Worm (Caenorhabditis elegans): ENCODE results near the gene R102.8.

The R102.8 gene

DNA sequence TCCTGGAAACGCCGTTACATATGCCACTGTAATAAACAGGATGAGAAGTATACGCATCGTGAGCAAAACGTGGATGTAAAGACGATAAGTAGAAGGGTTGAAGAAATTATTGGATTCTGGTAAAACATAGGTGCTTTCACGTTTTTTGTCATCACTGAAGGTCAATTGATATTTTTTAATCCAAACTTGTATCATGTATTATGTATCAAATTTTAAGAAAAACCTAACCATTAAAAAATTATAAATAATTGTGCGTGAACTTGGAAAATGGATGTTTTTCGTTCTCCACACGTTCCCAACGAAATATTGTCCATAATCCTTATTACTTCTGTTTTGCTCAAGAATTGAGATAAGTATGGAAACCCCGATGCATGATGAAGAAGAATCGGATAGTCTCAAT is at the start of gene R102.8:
TSS of gene R102.8 (minus strand) at position 101 of the 400 bp plus-strand sequence.
- TF ChIP-seq pha-4 (tag; optimal IDR thresholded peaks at IDR 0.05) (no peak), gei-17 (GFP tag; optimal IDR thresholded peaks at IDR 0.05) (no peak), lin-54 (GFP tag; optimal IDR thresholded peaks at IDR 0.05) (no peak), Y53F4B.3 (GFP tag; IDR thresholded peaks at IDR 0.05) (no peak), ztf-25 (GFP tag; IDR thresholded peaks at IDR 0.05) (no peak), nhr-90 (tag; optimal IDR thresholded peaks at IDR 0.05) (no peak), cebp-1 (GFP tag; IDR thresholded peaks at IDR 0.05) (no peak), cebp-1 (tag; optimal IDR thresholded peaks at IDR 0.05) (no peak), F10E7.11 (tag; optimal IDR thresholded peaks at IDR 0.05) (no peak), mxl-1 (tag; optimal IDR thresholded peaks at IDR 0.05) (no peak), B0261.1 (tag; optimal IDR thresholded peaks at IDR 0.05) (no peak), athp-1 (tag; optimal IDR thresholded peaks at IDR 0.05) (no peak), tlf-1 (GFP tag; optimal IDR thresholded peaks at IDR 0.05) (no peak), B0019.2 (GFP tag; conservative IDR thresholded peaks at IDR 0.05) (no peak), mes-4 (tag; optimal IDR thresholded peaks at IDR 0.05) (no peak), Y95B8A.8 (GFP tag; IDR thresholded peaks at IDR 0.05) (no peak), dox-1 (GFP tag; IDR thresholded peaks at IDR 0.05) (no peak), C06A6.2 (GFP tag; conservative IDR thresholded peaks at IDR 0.05) (no peak), madf-6 (GFP tag; IDR thresholded peaks at IDR 0.05) (no peak), let-607 (tag; optimal IDR thresholded peaks at IDR 0.05) (no peak)

DNA sequence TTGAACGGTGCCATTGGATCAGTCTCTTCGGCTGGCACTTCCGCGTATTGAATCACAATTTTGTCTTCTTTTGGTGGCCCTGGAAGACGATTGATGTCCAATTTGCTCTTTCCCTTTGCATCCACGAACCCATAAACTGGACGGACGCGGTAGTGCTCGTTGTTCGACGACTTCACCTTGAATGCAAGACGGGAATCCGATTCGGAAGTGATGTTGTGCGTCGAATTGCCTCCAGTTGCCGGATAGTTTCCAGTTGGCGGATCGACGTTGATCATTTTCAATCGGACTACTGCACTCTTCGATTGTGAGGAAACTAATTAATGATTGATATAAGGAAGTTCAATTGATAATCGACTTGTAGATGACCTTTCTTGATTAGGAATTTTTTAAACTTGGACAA is 48.3 kb upstream of the R102.8 start, which contains the start of gene ssp-34:
TSS of gene ssp-34 (minus strand) at position 275 of the 400 bp plus-strand sequence.
- TF ChIP-seq akir-1 (GFP tag; optimal IDR thresholded peaks at IDR 0.05) (no peak), ztf-28 (GFP tag; IDR thresholded peaks at IDR 0.05) (no peak), F22D6.2 (tag; optimal IDR thresholded peaks at IDR 0.05) (no peak), athp-1 (tag; optimal IDR thresholded peaks at IDR 0.05) (no peak), bed-1 (GFP tag; IDR thresholded peaks at IDR 0.05) (no peak), efl-1 (GFP tag; optimal IDR thresholded peaks at IDR 0.05) (no peak), ztf-25 (GFP tag; IDR thresholded peaks at IDR 0.05) (no peak), nhr-27 (tag; optimal IDR thresholded peaks at IDR 0.05) (no peak), ceh-40 (GFP tag; IDR thresholded peaks at IDR 0.05) (no peak), T07F8.4 (tag; optimal IDR thresholded peaks at IDR 0.05) (no peak), F57A8.1 (GFP tag; optimal IDR thresholded peaks at IDR 0.05) (no peak), ceh-27 (GFP tag; optimal IDR thresholded peaks at IDR 0.05) (no peak), Y53G8AR.9 (GFP tag; conservative IDR thresholded peaks at IDR 0.05) (no peak), ets-4 (GFP tag; optimal IDR thresholded peaks at IDR 0.05) (no peak)

DNA sequence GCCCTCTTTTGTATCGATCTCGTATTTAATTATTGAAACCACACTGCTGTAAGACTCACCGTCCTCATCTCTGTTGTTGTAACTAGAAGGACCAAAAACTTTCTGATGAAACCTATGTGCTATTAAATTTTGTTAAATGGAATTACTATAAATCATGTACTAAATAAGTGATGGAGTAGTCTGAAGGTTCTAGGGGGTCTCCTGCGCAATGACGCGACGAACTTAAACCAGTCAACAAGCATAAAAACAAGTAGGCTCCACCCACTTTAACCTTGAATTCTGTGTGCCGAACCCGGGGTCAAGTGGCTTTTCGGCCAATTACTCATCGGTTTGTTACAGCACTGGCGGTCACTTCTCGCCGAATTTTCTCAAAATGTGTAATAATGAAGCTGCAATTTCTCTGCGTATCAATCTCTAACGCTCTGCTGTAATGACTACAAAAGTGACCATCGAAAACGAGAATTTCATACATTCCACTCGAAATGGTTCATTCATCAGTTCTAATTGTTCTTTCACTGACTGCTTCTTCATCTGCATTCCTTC is 47.0 kb upstream of the R102.8 start, which contains the start of gene grl-21:
TSS of gene grl-21 (plus strand) at position 464 of the 543 bp plus-strand sequence.
- TF ChIP-seq tlf-1 (GFP tag; optimal IDR thresholded peaks at IDR 0.05): peak; percentile 23
- no peak for TF ChIP-seq rcor-1 (GFP tag; IDR thresholded peaks at IDR 0.05)
- TF ChIP-seq lin-40 (tag; optimal IDR thresholded peaks at IDR 0.05): no peak
- no peak for TF ChIP-seq ztf-22 (GFP tag; optimal IDR thresholded peaks at IDR 0.05)
- TF ChIP-seq cebp-2 (GFP tag; IDR thresholded peaks at IDR 0.05): no peak
- TF ChIP-seq ekl-4 (GFP tag; IDR thresholded peaks at IDR 0.05): peak; percentile 42; the same call in 1 of the 2 replicates
- TF ChIP-seq lsy-27 (tag; optimal IDR thresholded peaks at IDR 0.05; ENCODE audit: borderline replicate concordance, insufficient read depth): no peak
- TF ChIP-seq nhr-179 (tag; optimal IDR thresholded peaks at IDR 0.05): no peak
- no peak for TF ChIP-seq Y67H2A.10 (GFP tag; conservative IDR thresholded peaks at IDR 0.05)
- TF ChIP-seq F49E8.2 (tag; optimal IDR thresholded peaks at IDR 0.05; ENCODE audit: insufficient read depth): peak; percentile 36
- TF ChIP-seq let-607 (tag; optimal IDR thresholded peaks at IDR 0.05): no peak
- TF ChIP-seq B0019.2 (GFP tag; conservative IDR thresholded peaks at IDR 0.05): no peak
- TF ChIP-seq madf-3 (GFP tag; IDR thresholded peaks at IDR 0.05): 0 out of 2 replicates have a peak, but pooled peaks have one; percentile 66
- peak; percentile 58 for TF ChIP-seq hrde-1 (tag; optimal IDR thresholded peaks at IDR 0.05; ENCODE audit: borderline replicate concordance)
- TF ChIP-seq nhr-120 (GFP tag; IDR thresholded peaks at IDR 0.05): no peak
- TF ChIP-seq ceh-100 (GFP tag; IDR thresholded peaks at IDR 0.05): no peak
- no peak for TF ChIP-seq F57A8.1 (GFP tag; optimal IDR thresholded peaks at IDR 0.05)
- TF ChIP-seq athp-1 (tag; optimal IDR thresholded peaks at IDR 0.05): peak; percentile 23
- TF ChIP-seq B0336.3 (GFP tag; IDR thresholded peaks at IDR 0.05): peak; percentile 82; the same call in 1 of the 2 replicates

Data from whole organism, young adult.